Fruit fly (Drosophila melanogaster) whole organism, wandering third instar larva: ENCODE measurements around the gene Syx5.

Experiments used
- CrebA ChIP-seq: fragments of 200-800 bp; sonication (Bioruptor generic); optimal IDR thresholded peaks from 2 replicates; lab custom pipeline; 2016; ENCODE audit warnings: missing biosample characterization, mild to moderate bottlenecking, missing genetic modification characterization, borderline replicate concordance
- HLH106 ChIP-seq: fragments of 200-800 bp; optimal IDR thresholded peaks from 3 replicates; lab custom pipeline; 2019; ENCODE audit warnings: missing biosample characterization, mild to moderate bottlenecking, missing genetic modification characterization, moderate library complexity
- Hnf4 ChIP-seq: fragments of 200-800 bp; sonication (Bioruptor generic); optimal IDR thresholded peaks from 2 replicates; lab custom pipeline; 2016; ENCODE audit warnings: missing biosample characterization, mild to moderate bottlenecking, missing genetic modification characterization
- Jra ChIP-seq: sonication (Bioruptor generic); optimal IDR thresholded peaks from 2 replicates; lab custom pipeline; 2016; ENCODE audit warnings: missing biosample characterization, missing genetic modification characterization
- Myc ChIP-seq: fragments of >200 bp; optimal IDR thresholded peaks from 2 replicates; lab custom pipeline; 2017
- OdsH ChIP-seq: fragments of 200-800 bp; sonication (Bioruptor generic); optimal IDR thresholded peaks from 2 replicates; lab custom pipeline; 2016; ENCODE audit warnings: missing biosample characterization, mild to moderate bottlenecking, missing genetic modification characterization
- Rel ChIP-seq, 2 experiments: fragments of 200-800 bp; sonication (Bioruptor generic) in 1 of 2; optimal IDR thresholded peaks; 2 replicates in 1 of 2; 3 replicates in 1 of 2; lab custom pipeline; 2016 to 2019; ENCODE audit warnings: mild to moderate bottlenecking in 2 of 2, missing biosample characterization in 2 of 2, missing genetic modification characterization in 2 of 2, moderate library complexity in 1 of 2
- Sp1 ChIP-seq: fragments of 200-800 bp; sonication (Bioruptor generic); optimal IDR thresholded peaks from 3 replicates; lab custom pipeline; 2019; ENCODE audit warnings: missing biosample characterization, mild to moderate bottlenecking, missing genetic modification characterization, moderate library complexity
- brk ChIP-seq: fragments of 200-800 bp; sonication (Bioruptor generic); optimal IDR thresholded peaks from 2 replicates; lab custom pipeline; 2016; ENCODE audit warnings: missing biosample characterization, mild to moderate bottlenecking, missing genetic modification characterization
- dl ChIP-seq, 2 experiments: fragments of 175-275, 200-275 bp in 1 of 2; fragments of 200-275 bp in 1 of 2; sonication (Bioruptor generic); optimal IDR thresholded peaks; lab custom pipeline; 2018; ENCODE audit warnings: mild to moderate bottlenecking in 2 of 2, missing biosample characterization in 2 of 2, missing genetic modification characterization in 2 of 2, moderate library complexity in 2 of 2; ENCODE audit not compliant: partially characterized antibody in 2 of 2, insufficient read depth in 1 of 2
- dmrt93B ChIP-seq: fragments of 200-800 bp; sonication (Bioruptor generic); optimal IDR thresholded peaks from 2 replicates; lab custom pipeline; 2018; ENCODE audit warnings: missing biosample characterization, mild to moderate bottlenecking, missing genetic modification characterization
- foxo ChIP-seq, 2 experiments: fragments of 200-800 bp; sonication (Bioruptor generic); optimal IDR thresholded peaks; 2 replicates in 1 of 2; 3 replicates in 1 of 2; lab custom pipeline; 2016 to 2017; ENCODE audit warnings: missing biosample characterization in 2 of 2, missing genetic modification characterization in 2 of 2
- fru ChIP-seq: fragments of 200-800 bp; sonication (Bioruptor generic); optimal IDR thresholded peaks from 3 replicates; lab custom pipeline; 2016; ENCODE audit warnings: missing biosample characterization, mild to moderate bottlenecking, missing genetic modification characterization
- h ChIP-seq: fragments of 200-800 bp; sonication (Bioruptor generic); optimal IDR thresholded peaks from 3 replicates; lab custom pipeline; 2016; ENCODE audit warnings: missing biosample characterization, mild to moderate bottlenecking, missing genetic modification characterization
- lola ChIP-seq: fragments of >200 bp; optimal IDR thresholded peaks from 2 replicates; lab custom pipeline; 2017; ENCODE audit warnings: missing biosample characterization, missing genetic modification characterization
- psq ChIP-seq: fragments of 200-800 bp; sonication (Bioruptor generic); optimal IDR thresholded peaks from 3 replicates; lab custom pipeline; 2017; ENCODE audit warnings: missing biosample characterization, mild to moderate bottlenecking, missing genetic modification characterization, moderate library complexity
- rgr ChIP-seq: fragments of 200-800 bp; sonication (Bioruptor generic); optimal IDR thresholded peaks from 3 replicates; lab custom pipeline; 2016; ENCODE audit warnings: missing biosample characterization, mild to moderate bottlenecking, missing genetic modification characterization

Gene Syx5

dm6 chr2L:16356249-16357025, 49.3 kb downstream of the Syx5 start, which contains the start of gene CaBP1:
CaBP1 (minus strand) TSS chr2L:16356735.
- TF ChIP-seq Jra (GFP tag; lab: Kevin White, UChicago) (peak; percentile 20), Myc (lab: Kevin White, UChicago) (peak; percentile 61), CrebA (peak; percentile 79), Sp1 (GFP tag; lab: Kevin White, UChicago) (no peak), brk (GFP tag; lab: Kevin White, UChicago) (peak; percentile 50), h (peak; percentile 18), Rel (GFP tag; optimal IDR thresholded peaks at IDR 0.05; lab: Kevin White, UChicago) (no peak), Rel (tag; optimal IDR thresholded peaks at IDR 0.05; lab: Kevin White, UChicago) (peak; percentile 4), lola (GFP tag; lab: Kevin White, UChicago) (no peak), OdsH (GFP tag; lab: Kevin White, UChicago) (no peak), Hnf4 (GFP tag; lab: Kevin White, UChicago) (peak; percentile 20), foxo (GFP tag; optimal IDR thresholded peaks at IDR 0.05; lab: Kevin White, UChicago) (no peak)

- TF ChIP-seq dmrt93B (GFP tag; lab: Kevin White, UChicago): no peak
- TF ChIP-seq foxo (GFP tag; optimal IDR thresholded peaks at IDR 0.05; lab: Kevin White, UChicago): peak in 1 of 2 experiments; percentile 25
- no peak for TF ChIP-seq psq
- TF ChIP-seq dl (GFP tag; optimal IDR thresholded peaks at IDR 0.05; lab: Kevin White, UChicago; ENCODE audit: insufficient read depth in 1 of 2, partially characterized antibody in 2 of 2): no peak
- peak; percentile 60 for TF ChIP-seq HLH106 (tag; lab: Kevin White, UChicago)
- peak; percentile 16 for TF ChIP-seq fru (GFP tag; lab: Kevin White, UChicago)
- no peak for TF ChIP-seq brk (GFP tag; lab: Kevin White, UChicago)
- peak; percentile 45 for TF ChIP-seq h
- peak; percentile 22 for TF ChIP-seq rgr
Observed at dm6 chr2L:16357865-16358264, 50.7 kb downstream of the Syx5 start.
